Worm (Caenorhabditis elegans) whole organism, L1 larva: ENCODE results near the gene jhdm-1.

Source experiments
- Y116A8C.19 ChIP-seq: sonication (generic microtip); optimal IDR thresholded peaks from 2 replicates; lab custom pipeline; 2016; ENCODE audit warnings: missing compliant biosample characterization, missing genetic modification characterization, borderline replicate concordance
- snpc-4 ChIP-seq: fragments of 150-350 bp; optimal IDR thresholded peaks from 2 replicates; lab custom pipeline; 2014; ENCODE audit warnings: missing biosample characterization, missing genetic modification characterization

- TF ChIP-seq snpc-4 (tag; lab: Kevin White, UChicago) (no peak), Y116A8C.19 (tag; lab: Kevin White, UChicago) (no peak)
Measured at ce11 chrIII:6411914-6412313, 42.4 kb upstream of the jhdm-1 start, which contains the start of gene C05D11.5.
